Fruit fly (Drosophila melanogaster) whole organism, prepupa: ENCODE data around the gene Rdh.
A peak's percentile ranks its signal among the peaks of the same experiment; 100 is the strongest.

Source experiments
- Blimp-1 ChIP-seq: fragments of 200-800 bp; sonication (Bioruptor generic); optimal IDR thresholded peaks from 3 replicates; lab custom pipeline; 2017; ENCODE audit warnings: missing biosample characterization, missing genetic modification characterization, mild to moderate bottlenecking, moderate library complexity, missing genetic modification reagents
- CG10631 ChIP-seq: fragments of 200-800 bp; sonication (Bioruptor generic); optimal IDR thresholded peaks from 2 replicates; lab custom pipeline; 2016; ENCODE audit warnings: missing biosample characterization, missing genetic modification characterization
- CG10669 ChIP-seq: fragments of 200-800 bp; sonication (Bioruptor generic); optimal IDR thresholded peaks from 3 replicates; lab custom pipeline; 2018; ENCODE audit warnings: missing biosample characterization, mild to moderate bottlenecking, missing genetic modification characterization, moderate library complexity
- CG11294 ChIP-seq: fragments of 200-800 bp; sonication (Bioruptor generic); IDR thresholded peaks from 2 replicates; pipeline ENCODE4 v1.3.6; 2022; ENCODE audit warnings: missing biosample characterization, missing genetic modification characterization
- CG11762 ChIP-seq: fragments of 200-800 bp; sonication (Bioruptor generic); optimal IDR thresholded peaks from 3 replicates; lab custom pipeline; 2016; ENCODE audit warnings: missing biosample characterization, missing genetic modification characterization; ENCODE audit not compliant: insufficient read depth
- CG11902 ChIP-seq: fragments of 200-800 bp; sonication (Bioruptor generic); optimal IDR thresholded peaks from 3 replicates; lab custom pipeline; 2016; ENCODE audit warnings: missing biosample characterization, missing genetic modification characterization
- CG15336 ChIP-seq: fragments of 200-800 bp; sonication (Bioruptor generic); IDR thresholded peaks from 2 replicates; pipeline ENCODE4 v1.3.6; 2022; ENCODE audit warnings: missing biosample characterization, missing genetic modification characterization
- CG1621 ChIP-seq: fragments of 200-800 bp; sonication (Bioruptor generic); optimal IDR thresholded peaks from 3 replicates; lab custom pipeline; 2018; ENCODE audit warnings: missing biosample characterization, mild to moderate bottlenecking, missing genetic modification characterization
- CG16779 ChIP-seq: fragments of 200-800 bp; sonication (Bioruptor generic); optimal IDR thresholded peaks from 3 replicates; lab custom pipeline; 2017; ENCODE audit warnings: missing biosample characterization, mild to moderate bottlenecking, missing genetic modification characterization
- CG3032 ChIP-seq: fragments of 200-800 bp; optimal IDR thresholded peaks from 2 replicates; lab custom pipeline; 2019; ENCODE audit warnings: missing biosample characterization, mild to moderate bottlenecking, missing genetic modification characterization, moderate library complexity
- CG34406 ChIP-seq: fragments of 200-800 bp; sonication (Bioruptor generic); optimal IDR thresholded peaks from 3 replicates; lab custom pipeline; 2016; ENCODE audit warnings: missing biosample characterization, missing genetic modification characterization
- CG6163 ChIP-seq: fragments of 200-800 bp; sonication (Bioruptor generic); IDR thresholded peaks from 3 replicates; pipeline ENCODE4 v1.3.6; 2022; ENCODE audit warnings: missing biosample characterization, missing genetic modification characterization
- CG6276 ChIP-seq: fragments of 200-800 bp; sonication (Bioruptor generic); optimal IDR thresholded peaks from 2 replicates; lab custom pipeline; 2017; ENCODE audit warnings: missing biosample characterization, mild to moderate bottlenecking, missing genetic modification characterization
- CG6792 ChIP-seq: fragments of 200-800 bp; sonication (Bioruptor generic); optimal IDR thresholded peaks from 3 replicates; lab custom pipeline; 2016; ENCODE audit warnings: missing biosample characterization, missing genetic modification characterization
- CG6808 ChIP-seq: fragments of 200-800 bp; sonication (Bioruptor generic); optimal IDR thresholded peaks from 3 replicates; lab custom pipeline; 2017; ENCODE audit warnings: missing biosample characterization, missing genetic modification characterization, mild to moderate bottlenecking, moderate library complexity, missing genetic modification reagents
- CG7368 ChIP-seq: fragments of 200-800 bp; sonication (Bioruptor generic); optimal IDR thresholded peaks from 3 replicates; lab custom pipeline; 2016; ENCODE audit warnings: missing biosample characterization, missing genetic modification characterization
- CG8119 ChIP-seq: fragments of 200-800 bp; sonication (Bioruptor generic); IDR thresholded peaks from 3 replicates; pipeline ENCODE4 v1.3.6; 2022; ENCODE audit warnings: missing biosample characterization, missing genetic modification characterization
- CG8319 ChIP-seq: fragments of 200-800 bp; sonication (Bioruptor generic); optimal IDR thresholded peaks from 3 replicates; lab custom pipeline; 2016; ENCODE audit warnings: missing biosample characterization, missing genetic modification characterization
- CG8632 ChIP-seq: fragments of 200-800 bp; sonication (Bioruptor generic); optimal IDR thresholded peaks from 3 replicates; lab custom pipeline; 2016; ENCODE audit warnings: missing biosample characterization, missing genetic modification characterization
- CG9139 ChIP-seq: fragments of 200-800 bp; sonication (Bioruptor generic); optimal IDR thresholded peaks from 3 replicates; lab custom pipeline; 2017; ENCODE audit warnings: missing biosample characterization, mild to moderate bottlenecking, missing genetic modification characterization
- Eip78C ChIP-seq: fragments of 200-800 bp; sonication (Bioruptor generic); peaks from one replicate; lab custom pipeline; 2016; ENCODE audit warnings: missing biosample characterization, missing genetic modification characterization
- Eip93F ChIP-seq: fragments of 200-800 bp; sonication (Bioruptor generic); optimal IDR thresholded peaks from 2 replicates; lab custom pipeline; 2016; ENCODE audit warnings: missing biosample characterization, mild to moderate bottlenecking, missing genetic modification characterization
- Ets21C ChIP-seq: fragments of 200-800 bp; sonication (Bioruptor generic); optimal IDR thresholded peaks from 3 replicates; lab custom pipeline; 2016; ENCODE audit warnings: missing biosample characterization, missing genetic modification characterization
- Ets96B ChIP-seq: fragments of 200-800 bp; optimal IDR thresholded peaks from 2 replicates; lab custom pipeline; 2019; ENCODE audit warnings: missing biosample characterization, mild to moderate bottlenecking, missing genetic modification characterization, moderate library complexity
- Gug ChIP-seq: fragments of 200-800 bp; sonication (Bioruptor generic); IDR thresholded peaks from 2 replicates; pipeline ENCODE4 v1.3.6; 2022; ENCODE audit warnings: missing biosample characterization, missing genetic modification characterization
- Hr39 ChIP-seq: fragments of 200-800 bp; sonication (Bioruptor generic); optimal IDR thresholded peaks from 2 replicates; lab custom pipeline; 2016; ENCODE audit warnings: missing biosample characterization, missing genetic modification characterization
- Met ChIP-seq: fragments of 200-800 bp; sonication (Bioruptor generic); optimal IDR thresholded peaks from 3 replicates; lab custom pipeline; 2016; ENCODE audit warnings: missing biosample characterization, missing genetic modification characterization
- Smox ChIP-seq: fragments of 200-800 bp; sonication (Bioruptor generic); optimal IDR thresholded peaks from 3 replicates; lab custom pipeline; 2016; ENCODE audit warnings: missing biosample characterization, missing genetic modification characterization
- Sox102F ChIP-seq: fragments of 200-800 bp; sonication (Bioruptor generic); optimal IDR thresholded peaks from 2 replicates; lab custom pipeline; 2016; ENCODE audit warnings: missing biosample characterization, mild to moderate bottlenecking, missing genetic modification characterization
- Sox15 ChIP-seq: fragments of 200-800 bp; sonication (Bioruptor generic); optimal IDR thresholded peaks from 3 replicates; lab custom pipeline; 2016; ENCODE audit warnings: missing biosample characterization, missing genetic modification characterization
- achi ChIP-seq: fragments of 200-800 bp; sonication (Bioruptor generic); optimal IDR thresholded peaks from 3 replicates; lab custom pipeline; 2016; ENCODE audit warnings: missing biosample characterization, missing genetic modification characterization
- acj6 ChIP-seq: fragments of 200-800 bp; sonication (Bioruptor generic); optimal IDR thresholded peaks from 3 replicates; lab custom pipeline; 2016; ENCODE audit warnings: missing biosample characterization, missing genetic modification characterization
- dac ChIP-seq: fragments of 200-800 bp; sonication (Bioruptor generic); optimal IDR thresholded peaks from 2 replicates; lab custom pipeline; 2017; ENCODE audit warnings: missing biosample characterization, mild to moderate bottlenecking, missing genetic modification characterization
- dsx ChIP-seq: fragments of 200-800 bp; optimal IDR thresholded peaks from 3 replicates; lab custom pipeline; 2019; ENCODE audit warnings: missing biosample characterization, mild to moderate bottlenecking, missing genetic modification characterization, moderate library complexity; ENCODE audit not compliant: poor library complexity, severe bottlenecking
- eg ChIP-seq: fragments of 200-800 bp; sonication (Bioruptor generic); IDR thresholded peaks from 3 replicates; pipeline ENCODE4 v1.3.6; 2022; ENCODE audit warnings: missing biosample characterization, missing genetic modification characterization
- fd59A ChIP-seq: fragments of 200-800 bp; sonication (Bioruptor generic); optimal IDR thresholded peaks from 2 replicates; lab custom pipeline; 2017; ENCODE audit warnings: missing biosample characterization, mild to moderate bottlenecking, missing genetic modification characterization, missing genetic modification reagents
- lz ChIP-seq: fragments of 200-800 bp; sonication (Bioruptor generic); optimal IDR thresholded peaks from 3 replicates; lab custom pipeline; 2016; ENCODE audit warnings: missing biosample characterization, missing genetic modification characterization
- net ChIP-seq: fragments of 200-800 bp; sonication (Bioruptor generic); optimal IDR thresholded peaks from 3 replicates; lab custom pipeline; 2016; ENCODE audit warnings: missing biosample characterization, missing genetic modification characterization
- pdm3 ChIP-seq: fragments of 200-800 bp; sonication (Bioruptor generic); optimal IDR thresholded peaks from 3 replicates; lab custom pipeline; 2016; ENCODE audit warnings: missing biosample characterization, missing genetic modification characterization
- salr ChIP-seq, 2 experiments: fragments of 200-800 bp; sonication (Bioruptor generic); optimal IDR thresholded peaks; 3 replicates each; lab custom pipeline; 2016 to 2018; ENCODE audit warnings: missing biosample characterization in 2 of 2, missing genetic modification characterization in 2 of 2, mild to moderate bottlenecking in 1 of 2
- ss ChIP-seq, 2 experiments: fragments of 200-800 bp; sonication (Bioruptor generic); optimal IDR thresholded peaks; 2 replicates in 1 of 2; 3 replicates in 1 of 2; lab custom pipeline; 2017 to 2018; ENCODE audit warnings: mild to moderate bottlenecking in 2 of 2, missing biosample characterization in 2 of 2, missing genetic modification characterization in 2 of 2, moderate library complexity in 1 of 2

Gene Rdh

dm6 chr3L:3818566-3819325 lies 6.5 kb upstream of the Rdh start, which contains the start of gene enc (continued):
- no peak for TF ChIP-seq CG6276 (GFP tag; lab: Kevin White, UChicago)

DNA sequence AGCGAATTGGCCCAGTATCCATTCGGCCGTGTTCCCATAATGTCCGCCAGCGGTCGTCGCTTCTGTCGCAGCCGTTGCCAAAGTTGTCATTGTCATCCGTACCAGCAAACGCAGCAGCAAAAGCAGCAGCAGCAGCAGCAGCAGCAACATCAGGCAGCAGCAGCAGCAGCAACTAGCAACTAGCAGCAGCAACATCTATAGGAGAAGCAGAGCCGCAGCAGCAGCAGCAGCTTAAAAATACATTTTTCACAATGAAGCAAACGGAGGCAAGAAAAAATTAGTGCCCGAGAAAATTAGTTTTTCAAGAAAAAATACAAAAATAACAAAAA lies 200 bp downstream of the Rdh start:
- TF ChIP-seq eg (no peak), Eip93F (GFP tag; lab: Kevin White, UChicago) (no peak), dsx (GFP tag; lab: Kevin White, UChicago) (no peak), fd59A (GFP tag; lab: Kevin White, UChicago) (no peak), Sox15 (GFP tag; lab: Kevin White, UChicago) (no peak), CG6276 (GFP tag; lab: Kevin White, UChicago) (no peak), CG9139 (GFP tag; lab: Kevin White, UChicago) (no peak), Ets21C (GFP tag; lab: Kevin White, UChicago) (no peak), achi (GFP tag; lab: Kevin White, UChicago) (no peak), Blimp-1 (no peak), CG34406 (GFP tag; lab: Kevin White, UChicago) (no peak), Sox102F (GFP tag; lab: Kevin White, UChicago) (no peak), Eip78C (GFP tag; lab: Kevin White, UChicago) (no peak), Met (GFP tag; lab: Kevin White, UChicago) (no peak), net (no peak), Smox (GFP tag; lab: Kevin White, UChicago) (no peak), CG6808 (no peak)

- TF ChIP-seq CG11902 (GFP tag; lab: Kevin White, UChicago): no peak
- TF ChIP-seq CG11762 (GFP tag; lab: Kevin White, UChicago): no peak
- no peak for TF ChIP-seq CG10669
- peak; percentile 16 for TF ChIP-seq CG6276 (GFP tag; lab: Kevin White, UChicago)
- TF ChIP-seq Eip78C (GFP tag; lab: Kevin White, UChicago): peak; percentile 54
- no peak for TF ChIP-seq pdm3 (GFP tag; lab: Kevin White, UChicago)
- TF ChIP-seq fd59A (GFP tag; lab: Kevin White, UChicago): no peak
- TF ChIP-seq CG10631 (GFP tag; lab: Kevin White, UChicago): no peak
- no peak for TF ChIP-seq Hr39 (GFP tag; lab: Kevin White, UChicago)
These were observed 635 bp downstream of the Rdh start for dm6 chr3L:3825884-3826283.

DNA sequence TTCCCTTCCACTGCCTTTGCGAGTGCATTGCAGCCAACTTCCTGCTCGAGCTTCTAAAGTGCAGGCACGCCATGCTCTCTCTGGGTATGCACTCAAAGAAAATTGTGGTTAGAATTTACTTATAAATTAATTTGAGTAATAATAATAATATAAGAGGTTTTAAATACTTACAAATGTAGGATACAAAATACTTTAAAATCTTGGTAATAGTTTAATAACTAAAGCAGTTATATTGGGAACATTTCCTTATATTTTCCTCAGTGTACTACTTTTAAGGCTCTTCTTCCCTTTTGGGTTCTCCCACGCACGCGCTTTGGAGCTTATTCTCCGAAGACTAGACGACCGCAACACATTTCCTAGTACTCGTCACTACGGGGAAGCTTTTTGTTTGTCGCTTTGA lies 1.3 kb downstream of the Rdh start:
- TF ChIP-seq CG15336 (GFP tag; lab: Robert Waterston, UW) (peak; percentile 90), Sox15 (GFP tag; lab: Kevin White, UChicago) (peak; percentile 14), CG8319 (GFP tag; lab: Kevin White, UChicago) (no peak), Blimp-1 (peak; percentile 22), Gug (GFP tag; lab: Robert Waterston, UW) (peak; percentile 68), CG1621 (tag; lab: Kevin White, UChicago) (no peak), CG6276 (GFP tag; lab: Kevin White, UChicago) (peak; percentile 58), acj6 (GFP tag; lab: Kevin White, UChicago) (peak; percentile 66), CG11294 (GFP tag; lab: Robert Waterston, UW) (peak; percentile 55), CG7368 (GFP tag; lab: Kevin White, UChicago) (peak; percentile 46), salr (GFP tag; optimal IDR thresholded peaks at IDR 0.05; lab: Kevin White, UChicago) (peak in 1 of 2 experiments; percentile 60), CG6163 (GFP tag; lab: Robert Waterston, UW) (peak; percentile 76; the same call in 2 of the 3 replicates), Ets96B (tag; lab: Kevin White, UChicago) (peak; percentile 79), CG16779 (tag; lab: Kevin White, UChicago) (peak; percentile 18), achi (GFP tag; lab: Kevin White, UChicago) (no peak), dac (GFP tag; lab: Kevin White, UChicago) (no peak), CG8119 (GFP tag; lab: Robert Waterston, UW) (peak; percentile 89), lz (GFP tag; lab: Kevin White, UChicago) (no peak), CG8632 (GFP tag; lab: Kevin White, UChicago) (peak; percentile 60), CG6792 (peak; percentile 54), Sox102F (GFP tag; lab: Kevin White, UChicago) (peak; percentile 46), Eip78C (GFP tag; lab: Kevin White, UChicago) (no peak), CG3032 (tag; lab: Kevin White, UChicago) (peak; percentile 72), ss (GFP tag; optimal IDR thresholded peaks at IDR 0.05; lab: Kevin White, UChicago) (no peak), eg (peak; percentile 88), fd59A (GFP tag; lab: Kevin White, UChicago) (peak; percentile 45), CG11762 (GFP tag; lab: Kevin White, UChicago) (peak; percentile 26)
